Fruit fly (Drosophila melanogaster): ENCODE data around the gene CG9970.

- TF ChIP-seq Hr39 (GFP tag; optimal IDR thresholded peaks at IDR 0.05) (no peak), Hr4 (GFP tag; optimal IDR thresholded peaks at IDR 0.05) (no peak), Eip75B (GFP tag; optimal IDR thresholded peaks at IDR 0.05) (no peak), pdm3 (GFP tag; optimal IDR thresholded peaks at IDR 0.05) (no peak), lz (GFP tag; optimal IDR thresholded peaks at IDR 0.05) (no peak), CG8632 (GFP tag; optimal IDR thresholded peaks at IDR 0.05) (no peak), esn (GFP tag; optimal IDR thresholded peaks at IDR 0.05) (no peak), CG6276 (GFP tag; optimal IDR thresholded peaks at IDR 0.05) (no peak)
Observed at dm6 chr3L:2874031-2874430, 42.4 kb downstream of the CG9970 start.
